Fruit fly (Drosophila melanogaster) whole organism, embryonic: ENCODE results near the gene drn.

ENCODE experiments used
- Bgb ChIP-seq: fragments of 200-800 bp; sonication (Bioruptor generic); IDR thresholded peaks from 2 replicates; pipeline ENCODE4 v1.3.6; 2022; ENCODE audit warnings: missing biosample characterization, missing genetic modification characterization; ENCODE audit not compliant: partially characterized antibody
- CG1024 ChIP-seq: fragments of 200-800 bp; sonication (Bioruptor generic); IDR thresholded peaks from 2 replicates; pipeline ENCODE4 v1.3.6; 2022; ENCODE audit warnings: missing biosample characterization, missing genetic modification characterization
- CG12104 ChIP-seq: fragments of 200-800 bp; sonication (Bioruptor generic); optimal IDR thresholded peaks from 3 replicates; lab custom pipeline; 2016; ENCODE audit warnings: missing biosample characterization, missing genetic modification characterization
- CG14441 ChIP-seq: fragments of 200-800 bp; sonication (Bioruptor generic); IDR thresholded peaks from 2 replicates; pipeline ENCODE4 v1.3.6; 2022; ENCODE audit warnings: missing biosample characterization, missing genetic modification characterization
- CG14860 ChIP-seq: fragments of 200-800 bp; sonication (Bioruptor generic); IDR thresholded peaks from 3 replicates; pipeline ENCODE4 v1.3.6; 2022; ENCODE audit warnings: missing biosample characterization, missing genetic modification characterization; ENCODE audit not compliant: partially characterized antibody
- CG14965 ChIP-seq: fragments of 200-800 bp; sonication (Bioruptor generic); optimal IDR thresholded peaks from 2 replicates; lab custom pipeline; 2016; ENCODE audit warnings: missing biosample characterization, missing genetic modification characterization, borderline replicate concordance
- CG15073 ChIP-seq: fragments of 200-800 bp; sonication (Bioruptor generic); optimal IDR thresholded peaks from 2 replicates; lab custom pipeline; 2016; ENCODE audit warnings: missing biosample characterization, missing genetic modification characterization
- CG15601 ChIP-seq: fragments of 200-800 bp; sonication (Bioruptor generic); optimal IDR thresholded peaks from 3 replicates; lab custom pipeline; 2019; ENCODE audit warnings: missing biosample characterization, mild to moderate bottlenecking, missing genetic modification characterization, moderate library complexity
- CG17612 ChIP-seq: fragments of 200-800 bp; sonication (Bioruptor generic); IDR thresholded peaks from 2 replicates; pipeline ENCODE4 v1.3.6; 2022; ENCODE audit warnings: missing biosample characterization, missing genetic modification characterization
- CG3163 ChIP-seq: fragments of 200-800 bp; sonication (Bioruptor generic); optimal IDR thresholded peaks from 3 replicates; lab custom pipeline; 2016; ENCODE audit warnings: missing biosample characterization, missing genetic modification characterization
- CG3838 ChIP-seq: fragments of 200-800 bp; sonication (Bioruptor generic); optimal IDR thresholded peaks from 3 replicates; lab custom pipeline; 2016; ENCODE audit warnings: missing biosample characterization, missing genetic modification characterization
- CG4854 ChIP-seq: fragments of 200-800 bp; sonication (Bioruptor generic); optimal IDR thresholded peaks from 2 replicates; lab custom pipeline; 2016; ENCODE audit warnings: missing biosample characterization, missing genetic modification characterization, inconsistent platforms
- CG6272 ChIP-seq: fragments of 200-800 bp; sonication (Bioruptor generic); IDR thresholded peaks from 2 replicates; pipeline ENCODE4 v1.3.6; 2022; ENCODE audit warnings: missing biosample characterization, missing genetic modification characterization
- CG6689 ChIP-seq: fragments of 200-800 bp; sonication (Bioruptor generic); IDR thresholded peaks from 2 replicates; pipeline ENCODE4 v1.3.6; 2022; ENCODE audit warnings: missing biosample characterization, missing genetic modification characterization
- CG6791 ChIP-seq: fragments of 200-800 bp; sonication (Bioruptor generic); IDR thresholded peaks from 3 replicates; pipeline ENCODE4 v1.3.6; 2022; ENCODE audit warnings: missing biosample characterization, missing genetic modification characterization; ENCODE audit not compliant: partially characterized antibody
- CG7372 ChIP-seq: fragments of 200-800 bp; sonication (Bioruptor generic); IDR thresholded peaks from 2 replicates; pipeline ENCODE4 v1.3.6; 2022; ENCODE audit warnings: missing biosample characterization, missing genetic modification characterization
- CG7745 ChIP-seq: fragments of 200-800 bp; sonication (Bioruptor generic); optimal IDR thresholded peaks from 2 replicates; lab custom pipeline; 2018; ENCODE audit warnings: missing biosample characterization, mild to moderate bottlenecking, missing genetic modification characterization, moderate library complexity
- CG8944 ChIP-seq: fragments of 200-800 bp; sonication (Bioruptor generic); optimal IDR thresholded peaks from 3 replicates; lab custom pipeline; 2016; ENCODE audit warnings: missing biosample characterization, missing genetic modification characterization
- CG9609 ChIP-seq: fragments of 200-800 bp; sonication (Bioruptor generic); optimal IDR thresholded peaks from 3 replicates; lab custom pipeline; 2016; ENCODE audit warnings: missing biosample characterization, missing genetic modification characterization
- CoRest ChIP-seq: fragments of 200-800 bp; sonication (Bioruptor generic); optimal IDR thresholded peaks from 3 replicates; lab custom pipeline; 2018; ENCODE audit warnings: missing biosample characterization, mild to moderate bottlenecking, missing genetic modification characterization, moderate library complexity
- D ChIP-seq, 2 experiments: fragments of 200-800 bp in 1 of 2; fragments of >200 bp in 1 of 2; sonication (Bioruptor generic) in 1 of 2; optimal IDR thresholded peaks; 2 replicates in 1 of 2; 3 replicates in 1 of 2; lab custom pipeline; 2017; ENCODE audit warnings: mild to moderate bottlenecking in 1 of 2, missing biosample characterization in 1 of 2, missing genetic modification characterization in 1 of 2, missing genetic modification reagents in 1 of 2
- Dref ChIP-seq: fragments of 200-800 bp; sonication (Bioruptor generic); IDR thresholded peaks from 2 replicates; pipeline ENCODE4 v1.3.6; 2022; ENCODE audit warnings: missing biosample characterization, missing genetic modification characterization
- E2f1 ChIP-seq: fragments of 200-800 bp; sonication (Bioruptor generic); IDR thresholded peaks from 2 replicates; pipeline ENCODE4 v1.3.6; 2022; ENCODE audit warnings: missing biosample characterization, missing genetic modification characterization
- Eip74EF ChIP-seq, 2 experiments: fragments of 200-800 bp in 1 of 2; fragments of >200 bp in 1 of 2; sonication (Bioruptor generic) in 1 of 2; optimal IDR thresholded peaks; 2 replicates each; lab custom pipeline; 2017 to 2019; ENCODE audit warnings: missing biosample characterization in 2 of 2, missing genetic modification characterization in 2 of 2, mild to moderate bottlenecking in 1 of 2, moderate library complexity in 1 of 2
- GATAe ChIP-seq: fragments of 200-800 bp; sonication (Bioruptor generic); conservative IDR thresholded peaks from 2 replicates; pipeline ENCODE4 v1.3.6; 2022; ENCODE audit warnings: missing biosample characterization, missing genetic modification characterization
- HLH54F ChIP-seq: fragments of 200-800 bp; sonication (Bioruptor generic); optimal IDR thresholded peaks from 3 replicates; lab custom pipeline; 2016; ENCODE audit warnings: missing biosample characterization, missing genetic modification characterization
- HLHmδ ChIP-seq: fragments of 200-800 bp; sonication (Bioruptor generic); optimal IDR thresholded peaks from 2 replicates; lab custom pipeline; 2018; ENCODE audit warnings: missing biosample characterization, mild to moderate bottlenecking, missing genetic modification characterization, moderate library complexity
- HmgZ ChIP-seq: fragments of 200-800 bp; sonication (Bioruptor generic); optimal IDR thresholded peaks from 2 replicates; lab custom pipeline; 2018; ENCODE audit warnings: missing biosample characterization, mild to moderate bottlenecking, missing genetic modification characterization
- Max ChIP-seq: fragments of 200-800 bp; sonication (Bioruptor generic); optimal IDR thresholded peaks from 2 replicates; lab custom pipeline; 2016; ENCODE audit warnings: missing biosample characterization, mild to moderate bottlenecking, missing genetic modification characterization
- NFAT ChIP-seq: fragments of 200-800 bp; sonication (Bioruptor generic); IDR thresholded peaks from 2 replicates; pipeline ENCODE4 v1.3.6; 2022; ENCODE audit warnings: missing biosample characterization, missing genetic modification characterization
- Pdp1 ChIP-seq, 2 experiments: fragments of 200-800 bp; sonication (Bioruptor generic); optimal IDR thresholded peaks; 3 replicates each; lab custom pipeline; 2016; ENCODE audit warnings: missing biosample characterization in 2 of 2, missing genetic modification characterization in 2 of 2, mild to moderate bottlenecking in 1 of 2, moderate library complexity in 1 of 2
- Side ChIP-seq: fragments of 200-800 bp; sonication (Bioruptor generic); optimal IDR thresholded peaks from 2 replicates; lab custom pipeline; 2016; ENCODE audit warnings: missing biosample characterization, missing genetic modification characterization
- Sin3A ChIP-seq: fragments of >200 bp; optimal IDR thresholded peaks from 2 replicates; lab custom pipeline; 2018
- amos ChIP-seq: fragments of 200-800 bp; sonication (Bioruptor generic); IDR thresholded peaks from 2 replicates; pipeline ENCODE4 v1.3.6; 2022; ENCODE audit warnings: missing biosample characterization, missing genetic modification characterization; ENCODE audit not compliant: partially characterized antibody
- bigmax ChIP-seq: fragments of 200-800 bp; sonication (Bioruptor generic); optimal IDR thresholded peaks from 2 replicates; lab custom pipeline; 2018; ENCODE audit warnings: missing biosample characterization, mild to moderate bottlenecking, missing genetic modification characterization
- btn ChIP-seq: fragments of 200-800 bp; sonication (Bioruptor generic); optimal IDR thresholded peaks from 2 replicates; lab custom pipeline; 2016; ENCODE audit warnings: missing biosample characterization, missing genetic modification characterization
- cato ChIP-seq: fragments of 200-800 bp; sonication (Bioruptor generic); optimal IDR thresholded peaks from 2 replicates; lab custom pipeline; 2016; ENCODE audit warnings: missing biosample characterization, missing genetic modification characterization, borderline replicate concordance
- crp ChIP-seq, 2 experiments: fragments of 200-800 bp; sonication (Bioruptor generic); optimal IDR thresholded peaks; 2 replicates in 1 of 2; 3 replicates in 1 of 2; lab custom pipeline; 2017; ENCODE audit warnings: missing biosample characterization in 2 of 2, missing genetic modification characterization in 2 of 2, mild to moderate bottlenecking in 1 of 2, moderate library complexity in 1 of 2
- dmrt99B ChIP-seq: fragments of 200-800 bp; sonication (Bioruptor generic); optimal IDR thresholded peaks from 2 replicates; lab custom pipeline; 2018; ENCODE audit warnings: missing biosample characterization, mild to moderate bottlenecking, missing genetic modification characterization, moderate library complexity
- fd64A ChIP-seq: fragments of 200-800 bp; sonication (Bioruptor generic); optimal IDR thresholded peaks from 3 replicates; lab custom pipeline; 2018; ENCODE audit warnings: missing biosample characterization, mild to moderate bottlenecking, missing genetic modification characterization
- grn ChIP-seq: fragments of 200-800 bp; sonication (Bioruptor generic); optimal IDR thresholded peaks from 3 replicates; lab custom pipeline; 2017; ENCODE audit warnings: missing biosample characterization, missing genetic modification characterization
- gt ChIP-seq: fragments of 200-800 bp; sonication (Bioruptor generic); IDR thresholded peaks from 2 replicates; pipeline ENCODE4 v1.3.6; 2022; ENCODE audit warnings: missing biosample characterization, missing genetic modification characterization
- jing ChIP-seq: fragments of 200-800 bp; sonication (Bioruptor generic); optimal IDR thresholded peaks from 2 replicates; lab custom pipeline; 2018; ENCODE audit warnings: missing biosample characterization, mild to moderate bottlenecking, missing genetic modification characterization
- kni ChIP-seq: fragments of 200-800 bp; sonication (Bioruptor generic); optimal IDR thresholded peaks from 3 replicates; lab custom pipeline; 2017; ENCODE audit warnings: mild to moderate bottlenecking, missing biosample characterization, missing genetic modification reagents, missing genetic modification characterization
- otp ChIP-seq: fragments of 200-800 bp; sonication (Bioruptor generic); IDR thresholded peaks from 3 replicates; pipeline ENCODE4, ENCODE4 v1.3.6; 2022; ENCODE audit warnings: missing biosample characterization, missing genetic modification characterization
- pfk ChIP-seq: fragments of 200-800 bp; sonication (Bioruptor generic); optimal IDR thresholded peaks from 2 replicates; lab custom pipeline; 2018; ENCODE audit warnings: missing biosample characterization, mild to moderate bottlenecking, missing genetic modification characterization, moderate library complexity
- stc ChIP-seq: fragments of 200-800 bp; sonication (Bioruptor generic); IDR thresholded peaks from 2 replicates; pipeline ENCODE4 v1.3.6; 2022; ENCODE audit warnings: missing biosample characterization, missing genetic modification characterization
- wor ChIP-seq: fragments of 200-800 bp; sonication (Bioruptor generic); IDR thresholded peaks from 2 replicates; pipeline ENCODE4 v1.3.6; 2022; ENCODE audit warnings: missing biosample characterization, missing genetic modification characterization

The drn gene

DNA sequence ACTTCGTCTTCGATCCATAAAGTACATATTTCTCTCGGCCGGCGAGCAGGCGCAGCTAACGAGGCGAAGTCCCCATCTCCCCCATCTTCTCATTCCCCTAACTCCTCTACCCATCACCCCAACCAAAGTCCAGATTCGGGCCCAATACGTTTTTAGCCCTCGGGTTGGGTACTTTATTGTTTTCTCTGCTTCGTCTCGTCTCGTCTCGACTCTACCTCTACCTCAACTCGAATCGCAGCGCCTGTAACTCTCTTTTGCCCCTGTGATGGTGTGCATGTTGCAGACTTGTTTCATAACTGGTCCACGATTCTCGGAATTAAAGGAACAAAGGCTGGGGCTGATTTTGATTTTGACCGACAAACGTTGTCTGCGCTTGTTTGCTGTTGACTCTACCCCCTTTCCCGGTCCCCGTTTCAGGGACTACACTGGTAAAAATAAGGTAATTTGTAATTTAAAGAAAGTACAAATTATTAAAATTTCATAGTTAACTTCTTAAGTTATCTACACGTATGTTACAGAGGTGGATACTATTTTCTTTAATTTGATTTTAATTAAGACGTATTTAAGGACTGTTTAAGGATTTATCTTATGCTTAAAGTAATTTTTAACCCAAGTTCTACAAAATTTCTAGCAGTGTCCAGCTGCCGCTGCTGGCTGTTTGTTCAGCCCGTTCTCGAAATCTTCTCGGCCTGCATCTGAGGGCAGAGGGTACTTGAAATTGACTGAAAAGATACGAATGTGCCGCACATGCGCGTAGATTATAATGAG, 38.8 kb downstream of the drn start (continued):
- TF ChIP-seq CG3838 (no peak), GATAe (no peak), Sin3A (lab: Kevin White, UChicago) (no peak), gt (no peak), CG7372 (GFP tag; lab: Robert Waterston, UW) (no peak), Pdp1 (GFP tag; optimal IDR thresholded peaks at IDR 0.05; lab: Kevin White, UChicago) (peak; percentile 1 to 37), pfk (GFP tag; lab: Kevin White, UChicago) (no peak), Dref (GFP tag; lab: Robert Waterston, UW) (no peak), fd64A (no peak), bigmax (no peak), stc (GFP tag; lab: Robert Waterston, UW) (peak; percentile 35; the same call in 1 of the 2 replicates), CG7745 (tag; lab: Kevin White, UChicago) (peak; percentile 51), jing (no peak), Side (GFP tag; lab: Kevin White, UChicago) (no peak), Max (GFP tag; lab: Kevin White, UChicago) (peak; percentile 24), HmgZ (tag; lab: Kevin White, UChicago) (no peak), HLH54F (no peak), NFAT (no peak), CG15073 (no peak), Bgb (no peak), E2f1 (GFP tag; lab: Robert Waterston, UW) (0 out of 2 replicates have a peak, but pooled peaks have one; percentile 22), CG9609 (GFP tag; lab: Kevin White, UChicago) (no peak), dmrt99B (tag; lab: Kevin White, UChicago) (peak; percentile 48), Eip74EF (GFP tag; optimal IDR thresholded peaks at IDR 0.05; lab: Kevin White, UChicago) (peak in 1 of 2 experiments; percentile 66), amos (GFP tag; lab: Robert Waterston, UW) (no peak), kni (GFP tag; lab: Kevin White, UChicago) (peak; percentile 90), CG6689 (GFP tag; lab: Robert Waterston, UW) (peak; percentile 61), CG14860 (GFP tag; lab: Robert Waterston, UW) (no peak), D (optimal IDR thresholded peaks at IDR 0.05; lab: Kevin White, UChicago) (no peak), D (GFP tag; optimal IDR thresholded peaks at IDR 0.05; lab: Kevin White, UChicago) (peak; percentile 74), CG3163 (GFP tag; lab: Kevin White, UChicago) (no peak), CG8944 (GFP tag; lab: Kevin White, UChicago) (no peak), cato (GFP tag; lab: Kevin White, UChicago) (no peak), CG4854 (GFP tag; lab: Kevin White, UChicago) (no peak), CG14965 (no peak), otp (no peak), CG6791 (GFP tag; lab: Robert Waterston, UW) (no peak), HLHmδ (GFP tag; lab: Kevin White, UChicago) (no peak), grn (peak; percentile 79), CoRest (tag; lab: Kevin White, UChicago) (peak; percentile 62), CG12104 (peak; percentile 27), btn (GFP tag; lab: Kevin White, UChicago) (no peak), CG17612 (GFP tag; lab: Robert Waterston, UW) (no peak), CG6272 (0 out of 2 replicates have a peak, but pooled peaks have one; percentile 7), CG14441 (GFP tag; lab: Robert Waterston, UW) (no peak), CG15601 (peak; percentile 78), CG1024 (GFP tag; lab: Robert Waterston, UW) (no peak), crp (GFP tag; optimal IDR thresholded peaks at IDR 0.05; lab: Kevin White, UChicago) (no peak), wor (no peak)
